Fruit fly (Drosophila melanogaster): Measurements from ENCODE around the gene ND-ACP.

Gene ND-ACP

DNA sequence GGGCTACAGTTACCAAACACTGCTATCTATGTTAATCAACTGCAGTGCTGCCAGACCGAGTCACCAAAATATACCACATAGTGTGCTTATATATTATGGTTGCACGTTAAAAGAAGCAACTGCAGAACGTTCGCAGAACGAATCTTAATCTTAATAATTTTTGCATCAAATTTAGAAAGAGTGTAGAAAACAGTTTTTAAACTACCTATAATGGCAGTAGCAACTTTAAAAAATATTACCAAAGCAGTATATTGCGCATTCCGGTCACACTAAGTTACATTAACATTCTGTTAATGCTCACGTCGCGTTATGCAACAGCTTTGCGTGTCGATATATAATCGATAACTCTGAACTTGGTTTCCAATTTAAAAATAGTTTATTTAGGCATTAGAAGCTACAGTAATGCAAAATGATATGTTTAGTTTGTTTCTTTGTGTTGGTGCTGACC is 12.4 kb downstream of the ND-ACP start, which contains the start of gene indra (continued):
- TF ChIP-seq BtbVII (GFP tag; optimal IDR thresholded peaks at IDR 0.05) (no peak), dati (GFP tag; IDR thresholded peaks at IDR 0.05) (no peak), CG8924 (tag; optimal IDR thresholded peaks at IDR 0.05) (peak; percentile 55), stc (GFP tag; IDR thresholded peaks at IDR 0.05) (no peak), psq (GFP tag; optimal IDR thresholded peaks at IDR 0.05) (no peak), HmgZ (tag; optimal IDR thresholded peaks at IDR 0.05) (peak; percentile 69), en (GFP tag; optimal IDR thresholded peaks at IDR 0.05) (no peak), bcd (GFP tag; optimal IDR thresholded peaks at IDR 0.05) (no peak), CG6689 (GFP tag; IDR thresholded peaks at IDR 0.05) (peak; percentile 56; the same call in 1 of the 2 replicates), CG7963 (GFP tag; IDR thresholded peaks at IDR 0.05; ENCODE audit: partially characterized antibody) (peak; percentile 27; the same call in 1 of the 3 replicates), Asciz (GFP tag; optimal IDR thresholded peaks at IDR 0.05) (no peak), gsb-n (tag; optimal IDR thresholded peaks at IDR 0.05) (no peak), Dek (tag; optimal IDR thresholded peaks at IDR 0.05) (no peak), eyg (GFP tag; optimal IDR thresholded peaks at IDR 0.05) (peak; percentile 14), CG13624 (GFP tag; optimal IDR thresholded peaks at IDR 0.05) (peak; percentile 76), lilli (GFP tag; optimal IDR thresholded peaks at IDR 0.05) (peak; percentile 85), CG4404 (GFP tag; IDR thresholded peaks at IDR 0.05) (no peak), oc (tag; optimal IDR thresholded peaks at IDR 0.05) (no peak), ham (GFP tag; IDR thresholded peaks at IDR 0.05) (no peak), CG34224 (GFP tag; IDR thresholded peaks at IDR 0.05; ENCODE audit: partially characterized antibody) (peak; percentile 37; the same call in 1 of the 3 replicates), trh (GFP tag; optimal IDR thresholded peaks at IDR 0.05) (no peak), CG6175 (GFP tag; IDR thresholded peaks at IDR 0.05) (no peak), D19A (tag; optimal IDR thresholded peaks at IDR 0.05) (no peak), CG14050 (GFP tag; IDR thresholded peaks at IDR 0.05) (no peak), Stat92E (GFP tag; optimal IDR thresholded peaks at IDR 0.05) (no peak), CG8478 (optimal IDR thresholded peaks at IDR 0.05) (no peak), CG14014 (GFP tag; IDR thresholded peaks at IDR 0.05) (peak; percentile 57; the same call in 1 of the 2 replicates), Ptx1 (GFP tag; IDR thresholded peaks at IDR 0.05) (peak; percentile 54), CG5953 (GFP tag; IDR thresholded peaks at IDR 0.05) (no peak), CG18011 (GFP tag; optimal IDR thresholded peaks at IDR 0.05) (peak; percentile 78), NK7.1 (GFP tag; optimal IDR thresholded peaks at IDR 0.05) (no peak), yki (optimal IDR thresholded peaks at IDR 0.05) (no peak), unpg (GFP tag; optimal IDR thresholded peaks at IDR 0.05) (peak; percentile 56), rib (GFP tag; IDR thresholded peaks at IDR 0.05) (no peak), Chrac-16 (GFP tag; optimal IDR thresholded peaks at IDR 0.05) (peak; percentile 60), sob (GFP tag; IDR thresholded peaks at IDR 0.05) (0 out of 2 replicates have a peak, but pooled peaks have one; percentile 33), CG17186 (GFP tag; optimal IDR thresholded peaks at IDR 0.05) (peak; percentile 77), cg (GFP tag; optimal IDR thresholded peaks at IDR 0.05) (no peak), grn (GFP tag; optimal IDR thresholded peaks at IDR 0.05) (no peak), Blimp-1 (GFP tag; optimal IDR thresholded peaks at IDR 0.05) (no peak), CrebB (tag; optimal IDR thresholded peaks at IDR 0.05) (peak; percentile 10), CG17328 (GFP tag; IDR thresholded peaks at IDR 0.05) (peak; percentile 55), CG10209 (GFP tag; optimal IDR thresholded peaks at IDR 0.05) (peak; percentile 10), Hr78 (GFP tag; optimal IDR thresholded peaks at IDR 0.05) (no peak), crc (GFP tag; optimal IDR thresholded peaks at IDR 0.05) (no peak), disco-r (GFP tag; optimal IDR thresholded peaks at IDR 0.05) (no peak), C15 (GFP tag; IDR thresholded peaks at IDR 0.05) (no peak), grau (tag; optimal IDR thresholded peaks at IDR 0.05) (peak; percentile 70), CG8359 (GFP tag; optimal IDR thresholded peaks at IDR 0.05; ENCODE audit: borderline replicate concordance) (no peak), vfl (GFP tag; optimal IDR thresholded peaks at IDR 0.05) (peak; percentile 13), ewg (GFP tag; optimal IDR thresholded peaks at IDR 0.05) (peak; percentile 54)
